Fruit fly (Drosophila melanogaster) whole organism, embryonic: ENCODE measurements around the gene Nprl3.
A peak's percentile ranks its signal among the peaks of the same experiment; 100 is the strongest.

Source experiments
- Aef1 ChIP-seq: fragments of 200-800 bp; sonication (Bioruptor generic); IDR thresholded peaks from 3 replicates; pipeline ENCODE4 v1.3.6; 2022; ENCODE audit warnings: missing biosample characterization, missing genetic modification characterization
- Asciz ChIP-seq: fragments of 200-800 bp; sonication (Bioruptor generic); optimal IDR thresholded peaks from 2 replicates; lab custom pipeline; 2017; ENCODE audit warnings: missing biosample characterization, mild to moderate bottlenecking, missing genetic modification characterization, missing genetic modification reagents
- Bdp1 ChIP-seq: fragments of 200-800 bp; sonication (Bioruptor generic); optimal IDR thresholded peaks from 3 replicates; lab custom pipeline; 2016; ENCODE audit warnings: missing biosample characterization, missing genetic modification characterization
- Blimp-1 ChIP-seq: fragments of 200-800 bp; sonication (Bioruptor generic); optimal IDR thresholded peaks from 3 replicates; lab custom pipeline; 2018; ENCODE audit warnings: missing biosample characterization, missing genetic modification characterization, mild to moderate bottlenecking, moderate library complexity, missing genetic modification reagents
- CG10274 ChIP-seq: fragments of 200-800 bp; sonication (Bioruptor generic); optimal IDR thresholded peaks from 3 replicates; lab custom pipeline; 2017; ENCODE audit warnings: missing biosample characterization, mild to moderate bottlenecking, missing genetic modification characterization
- CG10959 ChIP-seq: fragments of 200-800 bp; sonication (Bioruptor generic); IDR thresholded peaks from 2 replicates; pipeline ENCODE4 v1.3.6; 2022; ENCODE audit warnings: missing biosample characterization, missing genetic modification characterization
- CG11695 ChIP-seq: fragments of 200-800 bp; sonication (Bioruptor generic); IDR thresholded peaks from 3 replicates; pipeline ENCODE4 v1.3.6; 2022; ENCODE audit warnings: missing biosample characterization, missing genetic modification characterization
- CG14860 ChIP-seq: fragments of 200-800 bp; sonication (Bioruptor generic); IDR thresholded peaks from 3 replicates; pipeline ENCODE4 v1.3.6; 2022; ENCODE audit warnings: missing biosample characterization, missing genetic modification characterization; ENCODE audit not compliant: partially characterized antibody
- CG15601 ChIP-seq: fragments of 200-800 bp; sonication (Bioruptor generic); optimal IDR thresholded peaks from 3 replicates; lab custom pipeline; 2019; ENCODE audit warnings: missing biosample characterization, mild to moderate bottlenecking, missing genetic modification characterization, moderate library complexity
- CG1603 ChIP-seq: fragments of 200-800 bp; sonication (Bioruptor generic); optimal IDR thresholded peaks from 2 replicates; lab custom pipeline; 2019; ENCODE audit warnings: missing biosample characterization, mild to moderate bottlenecking, missing genetic modification characterization, moderate library complexity
- CG16815 ChIP-seq: fragments of 200-800 bp; sonication (Bioruptor generic); optimal IDR thresholded peaks from 3 replicates; lab custom pipeline; 2017; ENCODE audit warnings: missing biosample characterization, mild to moderate bottlenecking, missing genetic modification characterization
- CG18599 ChIP-seq: fragments of 200-800 bp; sonication (Bioruptor generic); optimal IDR thresholded peaks from 3 replicates; lab custom pipeline; 2017; ENCODE audit warnings: missing biosample characterization, missing genetic modification characterization, mild to moderate bottlenecking, moderate library complexity, missing genetic modification reagents
- CG2116 ChIP-seq: fragments of 200-800 bp; sonication (Bioruptor generic); optimal IDR thresholded peaks from 3 replicates; lab custom pipeline; 2018; ENCODE audit warnings: missing biosample characterization, mild to moderate bottlenecking, missing genetic modification characterization
- CG2712 ChIP-seq: fragments of 200-800 bp; optimal IDR thresholded peaks from 3 replicates; lab custom pipeline; 2019; ENCODE audit warnings: missing biosample characterization, mild to moderate bottlenecking, missing genetic modification characterization, moderate library complexity
- CG30431 ChIP-seq: fragments of 200-800 bp; sonication (Bioruptor generic); optimal IDR thresholded peaks from 2 replicates; lab custom pipeline; 2017; ENCODE audit warnings: missing biosample characterization, missing genetic modification characterization
- CG31365 ChIP-seq: fragments of 200-800 bp; sonication (Bioruptor generic); optimal IDR thresholded peaks from 2 replicates; lab custom pipeline; 2018; ENCODE audit warnings: missing biosample characterization, mild to moderate bottlenecking, missing genetic modification characterization
- CG33557 ChIP-seq: fragments of 200-800 bp; sonication (Bioruptor generic); optimal IDR thresholded peaks from 2 replicates; lab custom pipeline; 2019; ENCODE audit warnings: missing biosample characterization, mild to moderate bottlenecking, missing genetic modification characterization, moderate library complexity
- CG7357 ChIP-seq: fragments of 200-800 bp; sonication (Bioruptor generic); IDR thresholded peaks from 3 replicates; pipeline ENCODE4 v1.3.6; 2022; ENCODE audit warnings: missing biosample characterization, missing genetic modification characterization
- CG9817 ChIP-seq: fragments of 200-800 bp; sonication (Bioruptor generic); optimal IDR thresholded peaks from 2 replicates; lab custom pipeline; 2018; ENCODE audit warnings: missing biosample characterization, mild to moderate bottlenecking, missing genetic modification characterization, moderate library complexity
- CrebB ChIP-seq: fragments of 200-800 bp; sonication (Bioruptor generic); optimal IDR thresholded peaks from 3 replicates; lab custom pipeline; 2018; ENCODE audit warnings: missing biosample characterization, mild to moderate bottlenecking, missing genetic modification characterization
- Dbx ChIP-seq: fragments of 200-800 bp; sonication (Bioruptor generic); IDR thresholded peaks from 3 replicates; pipeline ENCODE4 v1.3.6; 2022; ENCODE audit warnings: missing biosample characterization, missing genetic modification characterization
- Dip2 ChIP-seq: fragments of 200-800 bp; sonication (Bioruptor generic); IDR thresholded peaks from 2 replicates; pipeline ENCODE4 v1.3.6; 2022; ENCODE audit warnings: missing biosample characterization, missing genetic modification characterization
- Fer1 ChIP-seq: fragments of 200-800 bp; sonication (Bioruptor generic); optimal IDR thresholded peaks from 2 replicates; lab custom pipeline; 2017; ENCODE audit warnings: missing biosample characterization, mild to moderate bottlenecking, missing genetic modification characterization
- Hey ChIP-seq: fragments of 200-800 bp; sonication (Bioruptor generic); optimal IDR thresholded peaks from 3 replicates; lab custom pipeline; 2018; ENCODE audit warnings: missing biosample characterization, mild to moderate bottlenecking, missing genetic modification characterization
- Hr51 ChIP-seq, 2 experiments: fragments of 200-800 bp; sonication (Bioruptor generic); optimal IDR thresholded peaks; 2 replicates in 1 of 2; 3 replicates in 1 of 2; lab custom pipeline; 2016 to 2018; ENCODE audit warnings: missing biosample characterization in 2 of 2, missing genetic modification characterization in 2 of 2, mild to moderate bottlenecking in 1 of 2, moderate library complexity in 1 of 2
- Kr ChIP-seq: fragments of 200-800 bp; sonication (Bioruptor generic); optimal IDR thresholded peaks from 2 replicates; lab custom pipeline; 2017; ENCODE audit warnings: missing biosample characterization, mild to moderate bottlenecking, missing genetic modification characterization
- Lhr ChIP-seq: fragments of 200-800 bp; sonication (Bioruptor generic); optimal IDR thresholded peaks from 3 replicates; lab custom pipeline; 2017; ENCODE audit warnings: mild to moderate bottlenecking, missing biosample characterization, missing genetic modification reagents, missing genetic modification characterization
- Lpt ChIP-seq: fragments of >200 bp; optimal IDR thresholded peaks from 2 replicates; lab custom pipeline; 2018; ENCODE audit warnings: missing biosample characterization, missing genetic modification characterization
- Ptx1 ChIP-seq: fragments of 200-800 bp; sonication (Bioruptor generic); IDR thresholded peaks from 2 replicates; pipeline ENCODE4 v1.3.6; 2022; ENCODE audit warnings: missing biosample characterization, missing genetic modification characterization
- Rx ChIP-seq: fragments of 200-800 bp; sonication (Bioruptor generic); IDR thresholded peaks from 2 replicates; pipeline ENCODE4 v1.3.6; 2022; ENCODE audit warnings: missing biosample characterization, missing genetic modification characterization
- Sox100B ChIP-seq: fragments of 200-800 bp; sonication (Bioruptor generic); optimal IDR thresholded peaks from 3 replicates; lab custom pipeline; 2018; ENCODE audit warnings: missing biosample characterization, mild to moderate bottlenecking, missing genetic modification characterization
- caup ChIP-seq: fragments of 200-800 bp; sonication (Bioruptor generic); optimal IDR thresholded peaks from 3 replicates; lab custom pipeline; 2017; ENCODE audit warnings: missing biosample characterization, mild to moderate bottlenecking, missing genetic modification characterization, moderate library complexity; ENCODE audit not compliant: severe bottlenecking
- cwo ChIP-seq: fragments of 200-800 bp; sonication (Bioruptor generic); optimal IDR thresholded peaks from 3 replicates; lab custom pipeline; 2017; ENCODE audit warnings: missing biosample characterization, missing genetic modification characterization, mild to moderate bottlenecking, moderate library complexity, missing genetic modification reagents
- fd102C ChIP-seq: fragments of 200-800 bp; sonication (Bioruptor generic); optimal IDR thresholded peaks from 2 replicates; lab custom pipeline; 2018; ENCODE audit warnings: missing biosample characterization, mild to moderate bottlenecking, missing genetic modification characterization, moderate library complexity
- fd96Cb ChIP-seq: fragments of 200-800 bp; sonication (Bioruptor generic); optimal IDR thresholded peaks from 2 replicates; lab custom pipeline; 2018; ENCODE audit warnings: missing biosample characterization, mild to moderate bottlenecking, missing genetic modification characterization, moderate library complexity
- gro ChIP-seq: fragments of 200-800 bp; sonication (Bioruptor generic); optimal IDR thresholded peaks from 2 replicates; lab custom pipeline; 2016; ENCODE audit warnings: missing biosample characterization, missing genetic modification characterization
- gt ChIP-seq: fragments of 200-800 bp; sonication (Bioruptor generic); IDR thresholded peaks from 2 replicates; pipeline ENCODE4 v1.3.6; 2022; ENCODE audit warnings: missing biosample characterization, missing genetic modification characterization
- insv ChIP-seq, 2 experiments: fragments of 200-800 bp; sonication (Bioruptor generic); optimal IDR thresholded peaks; 3 replicates each; lab custom pipeline; 2016 to 2018; ENCODE audit warnings: missing biosample characterization in 2 of 2, missing genetic modification characterization in 2 of 2
- mirr ChIP-seq: fragments of 200-800 bp; sonication (Bioruptor generic); optimal IDR thresholded peaks from 3 replicates; lab custom pipeline; 2018; ENCODE audit warnings: missing biosample characterization, mild to moderate bottlenecking, missing genetic modification characterization
- nerfin-1 ChIP-seq: fragments of 200-800 bp; sonication (Bioruptor generic); optimal IDR thresholded peaks from 3 replicates; lab custom pipeline; 2019; ENCODE audit warnings: missing biosample characterization, mild to moderate bottlenecking, missing genetic modification characterization, moderate library complexity
- onecut ChIP-seq: fragments of 200-800 bp; sonication (Bioruptor generic); IDR thresholded peaks from 2 replicates; pipeline ENCODE4 v1.3.6; 2022; ENCODE audit warnings: missing biosample characterization, missing genetic modification characterization
- pnt ChIP-seq: fragments of 200-800 bp; sonication (Bioruptor generic); optimal IDR thresholded peaks from 3 replicates; lab custom pipeline; 2016; ENCODE audit warnings: missing biosample characterization, missing genetic modification characterization
- sim ChIP-seq: fragments of 200-800 bp; sonication (Bioruptor generic); IDR thresholded peaks from 2 replicates; pipeline ENCODE4 v1.3.6; 2022; ENCODE audit warnings: missing biosample characterization, missing genetic modification characterization
- sr ChIP-seq: fragments of 200-800 bp; sonication (Bioruptor generic); IDR thresholded peaks from 3 replicates; pipeline ENCODE4 v1.3.6; 2022; ENCODE audit warnings: missing biosample characterization, missing genetic modification characterization
- stc ChIP-seq: fragments of 200-800 bp; sonication (Bioruptor generic); IDR thresholded peaks from 2 replicates; pipeline ENCODE4 v1.3.6; 2022; ENCODE audit warnings: missing biosample characterization, missing genetic modification characterization
- wek ChIP-seq: fragments of 200-800 bp; sonication (Bioruptor generic); optimal IDR thresholded peaks from 3 replicates; lab custom pipeline; 2018; ENCODE audit warnings: missing biosample characterization, mild to moderate bottlenecking, missing genetic modification characterization, moderate library complexity
- zen ChIP-seq: fragments of 200-800 bp; sonication (Bioruptor generic); optimal IDR thresholded peaks from 3 replicates; lab custom pipeline; 2018; ENCODE audit warnings: missing biosample characterization, mild to moderate bottlenecking, missing genetic modification characterization, moderate library complexity
- zfh1 ChIP-seq: fragments of 200-800 bp; sonication (Bioruptor generic); IDR thresholded peaks from 3 replicates; pipeline ENCODE4 v1.3.6; 2022; ENCODE audit warnings: missing biosample characterization, missing genetic modification characterization

Nprl3 gene

DNA sequence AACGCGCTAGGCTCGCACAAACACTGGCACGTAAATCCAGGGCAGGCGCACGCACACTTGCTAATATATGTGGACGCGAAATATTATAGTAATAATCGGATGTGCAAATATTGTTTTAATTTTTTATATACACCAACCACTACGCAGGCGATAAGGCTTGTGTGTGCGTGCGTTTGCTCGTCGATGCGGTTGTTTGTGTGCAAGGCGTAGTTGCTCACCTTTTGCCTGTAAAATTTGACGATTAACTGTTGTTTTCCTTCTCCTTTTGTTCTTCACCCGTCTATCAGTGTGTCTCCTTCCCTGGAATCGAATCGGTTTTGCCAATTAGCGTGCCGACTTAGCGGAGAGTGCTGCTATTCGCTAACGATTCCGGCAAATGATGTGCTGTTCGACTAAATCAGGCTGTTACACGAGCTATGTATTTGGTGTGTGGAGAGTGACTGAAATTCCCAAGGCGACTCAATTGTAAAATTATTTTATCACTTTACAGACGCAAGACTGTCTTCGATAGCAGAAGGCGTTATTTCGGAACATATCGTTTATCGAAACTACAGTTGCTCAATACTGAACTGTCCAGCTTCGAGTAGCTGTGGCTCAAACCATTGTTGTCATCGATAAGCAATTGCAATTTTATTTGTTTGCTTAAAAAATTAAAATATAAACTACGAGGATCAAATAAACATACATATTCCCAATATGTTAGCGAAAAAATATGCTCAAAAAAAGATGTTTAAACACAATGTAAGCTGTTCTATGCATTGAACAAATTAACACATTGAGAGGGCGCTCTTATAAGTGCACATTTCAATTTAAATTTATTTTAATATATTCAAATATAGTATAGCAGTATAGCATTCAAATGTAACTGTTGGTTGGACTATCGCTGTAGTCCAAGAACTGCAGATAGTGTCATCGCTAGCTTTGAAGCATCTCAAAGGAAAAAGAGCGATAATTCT lies 29.8 kb upstream of the Nprl3 start, which contains the start of the genes CG6650 and endos (continued):
- peak; percentile 60 for TF ChIP-seq mirr (GFP tag; lab: Kevin White, UChicago)
- peak; percentile 96 for TF ChIP-seq CG2116 (GFP tag; lab: Kevin White, UChicago)
- peak; percentile 41 for TF ChIP-seq nerfin-1 (tag; lab: Kevin White, UChicago)
- TF ChIP-seq CG7357 (GFP tag; lab: Robert Waterston, UW), result no peak
- TF ChIP-seq CrebB, result no peak
- peak; percentile 46 to 96 for TF ChIP-seq insv (GFP tag; optimal IDR thresholded peaks at IDR 0.05; lab: Kevin White, UChicago)
- no peak for TF ChIP-seq Kr (GFP tag; lab: Kevin White, UChicago)
- no peak for TF ChIP-seq Dip2 (GFP tag; lab: Robert Waterston, UW)
- no peak for TF ChIP-seq Asciz (GFP tag; lab: Kevin White, UChicago)
- peak; percentile 51 for TF ChIP-seq CG15601
- TF ChIP-seq zen (tag; lab: Kevin White, UChicago), result peak; percentile 33
- TF ChIP-seq fd102C, result no peak
- TF ChIP-seq Lpt (GFP tag; lab: Kevin White, UChicago), result no peak
- TF ChIP-seq CG33557 (GFP tag; lab: Kevin White, UChicago), result no peak
- TF ChIP-seq CG10959 (GFP tag; lab: Robert Waterston, UW), result no peak
- no peak for TF ChIP-seq sr (GFP tag; lab: Robert Waterston, UW)
- peak; percentile 48 for TF ChIP-seq CG9817 (tag; lab: Kevin White, UChicago)
- TF ChIP-seq Fer1, result peak; percentile 50
- no peak for TF ChIP-seq gro (GFP tag; lab: Kevin White, UChicago)
- TF ChIP-seq Rx (GFP tag; lab: Robert Waterston, UW), result no peak
- TF ChIP-seq wek (GFP tag; lab: Kevin White, UChicago), result no peak
- TF ChIP-seq Hey (tag; lab: Kevin White, UChicago), result peak; percentile 38
- no peak for TF ChIP-seq CG16815
- peak; percentile 34; the same call in 1 of the 3 replicates for TF ChIP-seq CG11695
- no peak for TF ChIP-seq pnt
- TF ChIP-seq fd96Cb (tag; lab: Kevin White, UChicago), result no peak
- peak; percentile 54 for TF ChIP-seq CG2712
- TF ChIP-seq Bdp1 (GFP tag; lab: Kevin White, UChicago), result no peak
- TF ChIP-seq Sox100B, result no peak
- 0 out of 3 replicates have a peak, but pooled peaks have one; percentile 18 for TF ChIP-seq Aef1
- no peak for TF ChIP-seq CG31365 (tag; lab: Kevin White, UChicago)
- TF ChIP-seq caup (GFP tag; lab: Kevin White, UChicago), result peak; percentile 37
- peak; percentile 82 for TF ChIP-seq CG14860 (GFP tag; lab: Robert Waterston, UW)
- TF ChIP-seq gt (GFP tag; lab: Robert Waterston, UW), result no peak
- TF ChIP-seq Lhr, result peak; percentile 45
- no peak for TF ChIP-seq sim (GFP tag; lab: Robert Waterston, UW)
- TF ChIP-seq Dbx (GFP tag; lab: Robert Waterston, UW), result peak; percentile 24; the same call in 1 of the 3 replicates
- TF ChIP-seq zfh1 (GFP tag; lab: Robert Waterston, UW), result no peak
- TF ChIP-seq CG30431 (GFP tag; lab: Kevin White, UChicago), result no peak
- TF ChIP-seq CG10274, result no peak
- no peak for TF ChIP-seq stc (GFP tag; lab: Robert Waterston, UW)
- 0 out of 2 replicates have a peak, but pooled peaks have one; percentile 36 for TF ChIP-seq Ptx1 (GFP tag; lab: Robert Waterston, UW)
- TF ChIP-seq Blimp-1 (GFP tag; lab: Kevin White, UChicago), result no peak
- no peak for TF ChIP-seq onecut (GFP tag; lab: Robert Waterston, UW)
- no peak for TF ChIP-seq cwo (GFP tag; lab: Kevin White, UChicago)
- peak; percentile 63 for TF ChIP-seq CG1603 (tag; lab: Kevin White, UChicago)
- TF ChIP-seq CG18599, result peak; percentile 56
- peak in 1 of 2 experiments; percentile 17 for TF ChIP-seq Hr51 (GFP tag; optimal IDR thresholded peaks at IDR 0.05; lab: Kevin White, UChicago)
